Worm (Caenorhabditis elegans) whole organism, dauer: ENCODE measurements around the gene gpa-2.

Experiments
- unc-62 ChIP-seq: sonication (generic microtip); optimal IDR thresholded peaks from 2 replicates; lab custom pipeline; 2017; ENCODE audit warnings: missing biosample characterization, missing genetic modification reagents, missing genetic modification characterization

The gpa-2 gene

ce11 chrV:8406911-8407310 lies 36.1 kb downstream of the gpa-2 start:
- no peak for TF ChIP-seq unc-62

- no peak for TF ChIP-seq unc-62
Measured at ce11 chrV:8409594-8409993, 38.8 kb downstream of the gpa-2 start.

- no peak for TF ChIP-seq unc-62
Measured at ce11 chrV:8410406-8410805, 39.6 kb downstream of the gpa-2 start, which contains the start of gene F52E1.2. F52E1.2 (plus strand) TSS chrV:8410595.

- TF ChIP-seq unc-62, result no peak
Measured at ce11 chrV:8413432-8414021, 42.7 kb downstream of the gpa-2 start, which contains the start of gene vha-18. vha-18 (minus strand) TSS chrV:8413482.

- TF ChIP-seq unc-62, result no peak
Measured at ce11 chrV:8414036-8414728, 43.4 kb downstream of the gpa-2 start, which contains the start of gene pos-1. pos-1 (plus strand) TSS chrV:8414086.

ce11 chrV:8415113-8415530 lies 44.3 kb downstream of the gpa-2 start:
- no peak for TF ChIP-seq unc-62

- TF ChIP-seq unc-62, result no peak
Measured at ce11 chrV:8417271-8417670, 46.5 kb downstream of the gpa-2 start.
